Worm (Caenorhabditis elegans) whole organism, L2 larva: ENCODE data around the gene Y46G5A.15.
A peak's percentile ranks its signal among the peaks of the same experiment; 100 is the strongest.

Experiments
- blmp-1 ChIP-seq: sonication (generic microtip); optimal IDR thresholded peaks from 2 replicates; lab custom pipeline; 2017; ENCODE audit warnings: missing genetic modification characterization, mild to moderate bottlenecking, missing compliant biosample characterization, antibody characterized with exemption, moderate library complexity; ENCODE audit not compliant: insufficient read depth
- ceh-16 ChIP-seq: fragments of 150-350 bp; optimal IDR thresholded peaks from 2 replicates; lab custom pipeline; 2014; ENCODE audit warnings: missing biosample characterization, missing genetic modification characterization
- dmd-4 ChIP-seq: sonication (generic microtip); optimal IDR thresholded peaks from 2 replicates; lab custom pipeline; 2017; ENCODE audit warnings: missing biosample characterization, missing genetic modification characterization
- elt-3 ChIP-seq: sonication (generic microtip); optimal IDR thresholded peaks from 2 replicates; lab custom pipeline; 2017; ENCODE audit warnings: missing biosample characterization, missing genetic modification characterization
- fos-1 ChIP-seq: fragments of 150-350 bp; optimal IDR thresholded peaks from 2 replicates; lab custom pipeline; 2014; ENCODE audit warnings: missing biosample characterization, missing genetic modification characterization
- mdl-1 ChIP-seq, 2 experiments: fragments of 150-350 bp in 1 of 2; sonication (generic microtip) in 1 of 2; optimal IDR thresholded peaks; 2 replicates each; lab custom pipeline; 2017; ENCODE audit warnings: missing biosample characterization in 2 of 2, missing genetic modification characterization in 2 of 2
- nhr-11 ChIP-seq: fragments of 150-350 bp; optimal IDR thresholded peaks from 2 replicates; lab custom pipeline; 2014; ENCODE audit warnings: missing biosample characterization, missing genetic modification characterization
- nhr-237 ChIP-seq: fragments of 150-350 bp; optimal IDR thresholded peaks from 2 replicates; lab custom pipeline; 2014; ENCODE audit warnings: missing biosample characterization, missing genetic modification characterization
- snpc-4 ChIP-seq: fragments of 150-350 bp; optimal IDR thresholded peaks from 2 replicates; lab custom pipeline; 2014; ENCODE audit warnings: missing biosample characterization, missing genetic modification characterization
- zag-1 ChIP-seq: fragments of 150-350 bp; optimal IDR thresholded peaks from 2 replicates; lab custom pipeline; 2014; ENCODE audit warnings: missing biosample characterization, missing genetic modification characterization

DNA sequence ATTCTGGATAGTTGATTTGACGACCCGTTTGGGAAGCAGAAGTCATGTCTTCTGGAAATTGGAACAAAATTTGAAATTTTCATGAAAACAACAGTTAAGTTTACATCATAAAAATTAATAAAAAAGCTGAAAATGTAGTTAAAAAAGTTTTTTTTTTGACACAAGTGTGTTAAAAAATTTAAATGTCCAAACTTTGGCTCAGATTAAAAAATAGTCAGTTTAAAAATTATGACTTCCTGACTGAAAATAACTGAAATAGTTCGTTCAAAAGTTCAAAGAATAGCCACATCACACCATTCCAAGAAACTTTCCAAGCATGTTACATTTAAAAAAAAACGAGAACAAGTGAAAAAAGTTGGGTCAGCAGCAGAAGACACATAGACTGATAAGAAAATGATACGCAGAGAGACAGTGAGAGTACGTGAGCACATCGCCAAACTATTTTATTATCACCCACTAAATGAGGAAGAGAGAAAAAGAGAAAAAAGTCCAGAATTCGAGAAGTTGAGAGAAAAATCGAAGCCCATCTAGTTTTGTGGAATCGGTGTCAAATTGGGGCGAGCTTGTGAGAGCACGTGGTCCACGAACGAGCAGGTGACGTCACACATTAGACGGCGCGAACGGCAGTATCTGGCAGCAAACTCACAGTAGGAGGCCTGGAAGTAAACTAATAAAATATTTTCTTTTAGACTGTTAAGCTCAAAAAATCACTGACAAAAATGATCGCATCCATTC, 31.4 kb upstream of the Y46G5A.15 start, which contains the start of gene acl-7:
- TF ChIP-seq blmp-1 (tag; lab: Kevin White, UChicago) = no peak
- TF ChIP-seq nhr-11 (tag; lab: Kevin White, UChicago) = no peak
- TF ChIP-seq nhr-237 (tag; lab: Kevin White, UChicago) = no peak
- TF ChIP-seq mdl-1 (tag; optimal IDR thresholded peaks at IDR 0.05; lab: Kevin White, UChicago) = no peak
- TF ChIP-seq ceh-16 (tag; lab: Kevin White, UChicago) = no peak
- no peak for TF ChIP-seq zag-1
- TF ChIP-seq fos-1 (tag; lab: Kevin White, UChicago) = peak; percentile 54
- no peak for TF ChIP-seq snpc-4 (tag; lab: Kevin White, UChicago)
- TF ChIP-seq dmd-4 (tag; lab: Kevin White, UChicago) = no peak
- TF ChIP-seq elt-3 (tag; lab: Kevin White, UChicago) = no peak
